Fruit fly (Drosophila melanogaster): ENCODE data around the gene ppan.

Gene ppan

DNA sequence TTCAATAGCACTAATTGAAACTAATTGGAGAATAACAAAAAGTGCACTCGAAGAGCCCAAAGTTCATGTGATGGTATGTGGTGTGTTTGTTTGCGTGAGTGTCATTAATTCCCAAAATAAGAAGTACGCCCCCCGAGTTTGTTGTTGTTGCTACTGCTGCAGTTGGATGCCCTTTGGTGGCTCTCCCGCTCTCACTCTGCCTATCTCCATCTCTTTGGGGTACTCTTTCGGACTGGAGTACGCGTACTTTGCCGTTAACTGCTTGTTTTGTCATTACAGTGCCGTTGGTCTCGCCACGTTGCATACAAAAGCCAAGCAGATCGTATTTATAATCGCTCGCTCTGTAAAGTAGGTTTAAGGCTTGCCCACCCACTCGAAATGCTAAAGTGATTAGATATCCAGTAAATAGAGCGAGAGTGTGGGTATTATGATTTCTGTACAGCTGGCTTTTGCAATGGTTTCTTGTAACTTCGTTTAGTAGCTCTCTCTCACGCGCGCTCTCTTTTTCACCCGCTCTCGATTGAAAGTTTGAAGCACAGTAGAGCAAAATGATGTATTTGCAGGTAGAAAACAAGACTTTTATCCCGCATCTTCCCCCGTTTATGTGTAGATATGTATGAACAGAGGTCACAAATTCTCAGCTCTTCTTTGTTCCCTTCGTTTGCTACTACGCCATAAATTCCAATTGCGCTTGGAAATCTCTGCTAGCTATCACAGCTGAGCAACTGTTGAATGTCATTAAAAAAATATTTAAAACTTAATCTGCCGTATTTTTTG lies 3.9 kb upstream of the ppan start (continued):
- TF ChIP-seq CG11504 (tag; optimal IDR thresholded peaks at IDR 0.05): peak; percentile 60
- TF ChIP-seq kay (GFP tag; optimal IDR thresholded peaks at IDR 0.05): no peak
- peak; percentile 38 for TF ChIP-seq salm (tag; optimal IDR thresholded peaks at IDR 0.05)
- peak; percentile 19 for TF ChIP-seq bcd (GFP tag; optimal IDR thresholded peaks at IDR 0.05)
- no peak for TF ChIP-seq CG6175 (GFP tag; IDR thresholded peaks at IDR 0.05)
- TF ChIP-seq gcm2 (GFP tag; optimal IDR thresholded peaks at IDR 0.05): no peak
- TF ChIP-seq bigmax (GFP tag; optimal IDR thresholded peaks at IDR 0.05): no peak
- TF ChIP-seq CG10462 (GFP tag; optimal IDR thresholded peaks at IDR 0.05): peak; percentile 9
- TF ChIP-seq Asciz (GFP tag; optimal IDR thresholded peaks at IDR 0.05): peak; percentile 38
- TF ChIP-seq amos (GFP tag; IDR thresholded peaks at IDR 0.05; ENCODE audit: partially characterized antibody): no peak
- peak; percentile 33 for TF ChIP-seq CG17359 (tag; optimal IDR thresholded peaks at IDR 0.05)
- TF ChIP-seq dpn (GFP tag; optimal IDR thresholded peaks at IDR 0.05): peak in 1 of 2 experiments; percentile 25
- no peak for TF ChIP-seq Nf-YC (tag; optimal IDR thresholded peaks at IDR 0.05)
- TF ChIP-seq HmgD (GFP tag; optimal IDR thresholded peaks at IDR 0.05): no peak
- TF ChIP-seq HLH4C (GFP tag; IDR thresholded peaks at IDR 0.05; ENCODE audit: partially characterized antibody): 0 out of 3 replicates have a peak, but pooled peaks have one; percentile 23
- peak; percentile 19 for TF ChIP-seq Ssrp (tag; optimal IDR thresholded peaks at IDR 0.05)
- no peak for TF ChIP-seq CG16779 (GFP tag; IDR thresholded peaks at IDR 0.05)
- TF ChIP-seq CG17568 (GFP tag; optimal IDR thresholded peaks at IDR 0.05): peak; percentile 44
- TF ChIP-seq pb (GFP tag; optimal IDR thresholded peaks at IDR 0.05): no peak
- no peak for TF ChIP-seq CG6854 (GFP tag; optimal IDR thresholded peaks at IDR 0.05)
- peak; percentile 50 for TF ChIP-seq CG8290 (GFP tag; optimal IDR thresholded peaks at IDR 0.05)
- no peak for TF ChIP-seq CG8290 (tag; optimal IDR thresholded peaks at IDR 0.05)
- TF ChIP-seq CG15269 (tag; optimal IDR thresholded peaks at IDR 0.05): peak; percentile 60
- TF ChIP-seq CG12071 (GFP tag; optimal IDR thresholded peaks at IDR 0.05): no peak
- TF ChIP-seq CG12299 (tag; optimal IDR thresholded peaks at IDR 0.05): no peak
- no peak for TF ChIP-seq lola (GFP tag; optimal IDR thresholded peaks at IDR 0.05)
- TF ChIP-seq Sox100B (GFP tag; optimal IDR thresholded peaks at IDR 0.05): peak; percentile 25
- TF ChIP-seq Rfx (GFP tag; IDR thresholded peaks at IDR 0.05): peak; percentile 51
- TF ChIP-seq jumu (GFP tag; optimal IDR thresholded peaks at IDR 0.05): no peak
- peak; percentile 13 for TF ChIP-seq CG10209 (GFP tag; optimal IDR thresholded peaks at IDR 0.05)
- no peak for TF ChIP-seq HLH3B (GFP tag; IDR thresholded peaks at IDR 0.05)
- no peak for TF ChIP-seq CG18476 (GFP tag; optimal IDR thresholded peaks at IDR 0.05)
- TF ChIP-seq CG16813 (GFP tag; IDR thresholded peaks at IDR 0.05; ENCODE audit: partially characterized antibody): no peak
- TF ChIP-seq CG9437 (GFP tag; optimal IDR thresholded peaks at IDR 0.05): no peak
- TF ChIP-seq Atf3 (GFP tag; optimal IDR thresholded peaks at IDR 0.05): no peak
- peak; percentile 22 for TF ChIP-seq tin (GFP tag; optimal IDR thresholded peaks at IDR 0.05)
- no peak for TF ChIP-seq hb (GFP tag; IDR thresholded peaks at IDR 0.05; ENCODE audit: partially characterized antibody)
- no peak for TF ChIP-seq CkIIα-i1 (GFP tag; IDR thresholded peaks at IDR 0.05)
- no peak for TF ChIP-seq pfk (GFP tag; optimal IDR thresholded peaks at IDR 0.05)
- TF ChIP-seq ranshi (GFP tag; IDR thresholded peaks at IDR 0.05): no peak
- no peak for TF ChIP-seq Poxn (GFP tag; IDR thresholded peaks at IDR 0.05)
- TF ChIP-seq CoRest (tag; optimal IDR thresholded peaks at IDR 0.05): peak; percentile 27
- TF ChIP-seq C15 (GFP tag; IDR thresholded peaks at IDR 0.05): no peak
- no peak for TF ChIP-seq Kr (GFP tag; optimal IDR thresholded peaks at IDR 0.05)
- no peak for TF ChIP-seq CG17912 (GFP tag; optimal IDR thresholded peaks at IDR 0.05)
- no peak for TF ChIP-seq Opbp (GFP tag; IDR thresholded peaks at IDR 0.05; ENCODE audit: partially characterized antibody)
- TF ChIP-seq Side (GFP tag; optimal IDR thresholded peaks at IDR 0.05): no peak
- TF ChIP-seq Atf-2 (GFP tag; optimal IDR thresholded peaks at IDR 0.05): no peak
- no peak for TF ChIP-seq CHES-1-like (GFP tag; optimal IDR thresholded peaks at IDR 0.05)
